Fruit fly (Drosophila melanogaster): Measurements from ENCODE around the gene CG33783.

CG33783 gene

DNA sequence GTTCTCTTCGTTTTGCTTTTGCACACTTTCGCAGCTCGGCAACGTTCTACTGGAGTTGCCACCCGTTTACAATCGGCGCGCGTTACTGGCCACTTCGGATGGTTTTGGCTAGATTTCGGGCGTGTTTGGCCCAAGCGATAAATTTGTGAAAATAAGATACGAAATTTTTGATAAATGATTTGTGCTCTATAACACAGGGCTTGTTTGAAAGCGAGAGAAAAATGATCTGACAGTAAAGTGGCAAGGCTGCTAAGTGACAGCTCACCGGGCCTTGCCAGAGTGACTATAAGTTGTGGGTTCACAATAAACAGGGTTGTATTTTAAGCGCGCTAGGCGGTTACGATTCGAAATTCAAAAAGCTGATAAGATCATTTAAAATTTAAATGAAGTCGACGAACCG is 43.4 kb downstream of the CG33783 start, which contains the start of gene Fmr1 (continued):
- TF ChIP-seq ewg (GFP tag; optimal IDR thresholded peaks at IDR 0.05) (peak; percentile 53), HHEX (GFP tag; optimal IDR thresholded peaks at IDR 0.05) (no peak), dmrt11E (tag; optimal IDR thresholded peaks at IDR 0.05) (peak; percentile 35), CG30403 (GFP tag; optimal IDR thresholded peaks at IDR 0.05) (peak; percentile 58), dm (GFP tag; optimal IDR thresholded peaks at IDR 0.05) (peak; percentile 61), peb (GFP tag; IDR thresholded peaks at IDR 0.05) (no peak), stwl (tag; optimal IDR thresholded peaks at IDR 0.05) (peak; percentile 83), CG31388 (GFP tag; optimal IDR thresholded peaks at IDR 0.05) (no peak), CG3838 (GFP tag; optimal IDR thresholded peaks at IDR 0.05) (no peak), CG13296 (GFP tag; optimal IDR thresholded peaks at IDR 0.05) (no peak), pzg (GFP tag; optimal IDR thresholded peaks at IDR 0.05) (peak; percentile 92), psq (GFP tag; optimal IDR thresholded peaks at IDR 0.05) (peak; percentile 97), Tbp (GFP tag; optimal IDR thresholded peaks at IDR 0.05) (no peak), her (GFP tag; optimal IDR thresholded peaks at IDR 0.05) (no peak), CG2202 (tag; optimal IDR thresholded peaks at IDR 0.05) (no peak), knrl (GFP tag; IDR thresholded peaks at IDR 0.05; ENCODE audit: partially characterized antibody) (peak; percentile 49; the same call in 1 of the 3 replicates), CG7556 (GFP tag; optimal IDR thresholded peaks at IDR 0.05) (no peak), YL-1 (GFP tag; optimal IDR thresholded peaks at IDR 0.05) (peak; percentile 17), insv (GFP tag; optimal IDR thresholded peaks at IDR 0.05) (no peak), CkIIα-i1 (GFP tag; IDR thresholded peaks at IDR 0.05) (no peak), hkb (optimal IDR thresholded peaks at IDR 0.05) (peak; percentile 90), hkb (GFP tag; IDR thresholded peaks at IDR 0.05) (peak; percentile 26; the same call in 1 of the 2 replicates), ac (GFP tag; optimal IDR thresholded peaks at IDR 0.05) (no peak), h (optimal IDR thresholded peaks at IDR 0.05) (no peak), CG14965 (GFP tag; optimal IDR thresholded peaks at IDR 0.05; ENCODE audit: borderline replicate concordance) (no peak), dan (GFP tag; IDR thresholded peaks at IDR 0.05) (no peak), Ssrp (tag; optimal IDR thresholded peaks at IDR 0.05) (no peak), cwo (GFP tag; optimal IDR thresholded peaks at IDR 0.05) (no peak), Dp (GFP tag; optimal IDR thresholded peaks at IDR 0.05) (peak; percentile 99), crc (GFP tag; optimal IDR thresholded peaks at IDR 0.05) (peak; percentile 33), CG4404 (GFP tag; IDR thresholded peaks at IDR 0.05) (no peak), Hr51 (GFP tag; optimal IDR thresholded peaks at IDR 0.05) (peak; percentile 11 to 53), CG17568 (GFP tag; optimal IDR thresholded peaks at IDR 0.05) (no peak), sqz (GFP tag; optimal IDR thresholded peaks at IDR 0.05) (no peak), Side (GFP tag; optimal IDR thresholded peaks at IDR 0.05) (peak; percentile 27), PHDP (tag; optimal IDR thresholded peaks at IDR 0.05) (peak; percentile 40), Max (GFP tag; optimal IDR thresholded peaks at IDR 0.05) (peak; percentile 42), Ptx1 (GFP tag; IDR thresholded peaks at IDR 0.05) (peak; percentile 55; the same call in 1 of the 2 replicates), CG17361 (GFP tag; IDR thresholded peaks at IDR 0.05) (peak; percentile 61), Nf-YC (tag; optimal IDR thresholded peaks at IDR 0.05) (peak; percentile 24), CG12219 (GFP tag; optimal IDR thresholded peaks at IDR 0.05) (no peak), hb (GFP tag; IDR thresholded peaks at IDR 0.05; ENCODE audit: partially characterized antibody) (no peak), ttk (GFP tag; IDR thresholded peaks at IDR 0.05) (no peak), CG3726 (GFP tag; IDR thresholded peaks at IDR 0.05) (no peak), Mrtf (GFP tag; IDR thresholded peaks at IDR 0.05) (no peak), CG8290 (GFP tag; optimal IDR thresholded peaks at IDR 0.05) (peak; percentile 52), CG8290 (tag; optimal IDR thresholded peaks at IDR 0.05) (peak in 1 of 2 experiments; percentile 80), CG3407 (GFP tag; optimal IDR thresholded peaks at IDR 0.05) (no peak), twi (tag; optimal IDR thresholded peaks at IDR 0.05) (peak; percentile 36), CG15269 (tag; optimal IDR thresholded peaks at IDR 0.05) (peak; percentile 45), Pdp1 (GFP tag; optimal IDR thresholded peaks at IDR 0.05) (peak; percentile 44 to 55), Optix (GFP tag; IDR thresholded peaks at IDR 0.05) (peak; percentile 41; the same call in 1 of the 3 replicates)
